Fruit fly (Drosophila melanogaster) whole organism, prepupa: Measurements from ENCODE around the gene unc-119.

Source experiments
- Blimp-1 ChIP-seq: fragments of 200-800 bp; sonication (Bioruptor generic); optimal IDR thresholded peaks from 3 replicates; lab custom pipeline; 2017; ENCODE audit warnings: missing biosample characterization, missing genetic modification characterization, mild to moderate bottlenecking, moderate library complexity, missing genetic modification reagents
- CG10631 ChIP-seq: fragments of 200-800 bp; sonication (Bioruptor generic); optimal IDR thresholded peaks from 2 replicates; lab custom pipeline; 2016; ENCODE audit warnings: missing biosample characterization, missing genetic modification characterization
- CG11294 ChIP-seq: fragments of 200-800 bp; sonication (Bioruptor generic); IDR thresholded peaks from 2 replicates; pipeline ENCODE4 v1.3.6; 2022; ENCODE audit warnings: missing biosample characterization, missing genetic modification characterization
- CG11762 ChIP-seq: fragments of 200-800 bp; sonication (Bioruptor generic); optimal IDR thresholded peaks from 3 replicates; lab custom pipeline; 2016; ENCODE audit warnings: missing biosample characterization, missing genetic modification characterization; ENCODE audit not compliant: insufficient read depth
- CG11902 ChIP-seq: fragments of 200-800 bp; sonication (Bioruptor generic); optimal IDR thresholded peaks from 3 replicates; lab custom pipeline; 2016; ENCODE audit warnings: missing biosample characterization, missing genetic modification characterization
- CG15336 ChIP-seq: fragments of 200-800 bp; sonication (Bioruptor generic); IDR thresholded peaks from 2 replicates; pipeline ENCODE4 v1.3.6; 2022; ENCODE audit warnings: missing biosample characterization, missing genetic modification characterization
- CG1621 ChIP-seq: fragments of 200-800 bp; sonication (Bioruptor generic); optimal IDR thresholded peaks from 3 replicates; lab custom pipeline; 2018; ENCODE audit warnings: missing biosample characterization, mild to moderate bottlenecking, missing genetic modification characterization
- CG16779 ChIP-seq: fragments of 200-800 bp; sonication (Bioruptor generic); optimal IDR thresholded peaks from 3 replicates; lab custom pipeline; 2017; ENCODE audit warnings: missing biosample characterization, mild to moderate bottlenecking, missing genetic modification characterization
- CG3032 ChIP-seq: fragments of 200-800 bp; optimal IDR thresholded peaks from 2 replicates; lab custom pipeline; 2019; ENCODE audit warnings: missing biosample characterization, mild to moderate bottlenecking, missing genetic modification characterization, moderate library complexity
- CG31627 ChIP-seq: fragments of 200-800 bp; sonication (Bioruptor generic); optimal IDR thresholded peaks from 3 replicates; lab custom pipeline; 2016; ENCODE audit warnings: missing biosample characterization, missing genetic modification characterization
- CG34406 ChIP-seq: fragments of 200-800 bp; sonication (Bioruptor generic); optimal IDR thresholded peaks from 3 replicates; lab custom pipeline; 2016; ENCODE audit warnings: missing biosample characterization, missing genetic modification characterization
- CG3919 ChIP-seq: fragments of 200-800 bp; sonication (Bioruptor generic); optimal IDR thresholded peaks from 3 replicates; lab custom pipeline; 2016; ENCODE audit warnings: missing biosample characterization, missing genetic modification characterization
- CG4318 ChIP-seq: fragments of 200-800 bp; sonication (Bioruptor generic); optimal IDR thresholded peaks from 3 replicates; lab custom pipeline; 2017; ENCODE audit warnings: missing biosample characterization, mild to moderate bottlenecking, missing genetic modification characterization
- CG6163 ChIP-seq: fragments of 200-800 bp; sonication (Bioruptor generic); IDR thresholded peaks from 3 replicates; pipeline ENCODE4 v1.3.6; 2022; ENCODE audit warnings: missing biosample characterization, missing genetic modification characterization
- CG6276 ChIP-seq: fragments of 200-800 bp; sonication (Bioruptor generic); optimal IDR thresholded peaks from 2 replicates; lab custom pipeline; 2017; ENCODE audit warnings: missing biosample characterization, mild to moderate bottlenecking, missing genetic modification characterization
- CG6792 ChIP-seq: fragments of 200-800 bp; sonication (Bioruptor generic); optimal IDR thresholded peaks from 3 replicates; lab custom pipeline; 2016; ENCODE audit warnings: missing biosample characterization, missing genetic modification characterization
- CG6808 ChIP-seq: fragments of 200-800 bp; sonication (Bioruptor generic); optimal IDR thresholded peaks from 3 replicates; lab custom pipeline; 2017; ENCODE audit warnings: missing biosample characterization, missing genetic modification characterization, mild to moderate bottlenecking, moderate library complexity, missing genetic modification reagents
- CG6854 ChIP-seq: fragments of 200-800 bp; sonication (Bioruptor generic); optimal IDR thresholded peaks from 2 replicates; lab custom pipeline; 2017; ENCODE audit warnings: missing biosample characterization, mild to moderate bottlenecking, missing genetic modification characterization
- CG7368 ChIP-seq: fragments of 200-800 bp; sonication (Bioruptor generic); optimal IDR thresholded peaks from 3 replicates; lab custom pipeline; 2016; ENCODE audit warnings: missing biosample characterization, missing genetic modification characterization
- CG8119 ChIP-seq: fragments of 200-800 bp; sonication (Bioruptor generic); IDR thresholded peaks from 3 replicates; pipeline ENCODE4 v1.3.6; 2022; ENCODE audit warnings: missing biosample characterization, missing genetic modification characterization
- CG8319 ChIP-seq: fragments of 200-800 bp; sonication (Bioruptor generic); optimal IDR thresholded peaks from 3 replicates; lab custom pipeline; 2016; ENCODE audit warnings: missing biosample characterization, missing genetic modification characterization
- CG8632 ChIP-seq: fragments of 200-800 bp; sonication (Bioruptor generic); optimal IDR thresholded peaks from 3 replicates; lab custom pipeline; 2016; ENCODE audit warnings: missing biosample characterization, missing genetic modification characterization
- CG9139 ChIP-seq: fragments of 200-800 bp; sonication (Bioruptor generic); optimal IDR thresholded peaks from 3 replicates; lab custom pipeline; 2017; ENCODE audit warnings: missing biosample characterization, mild to moderate bottlenecking, missing genetic modification characterization
- Eip75B ChIP-seq: fragments of 200-800 bp; sonication (Bioruptor generic); optimal IDR thresholded peaks from 3 replicates; lab custom pipeline; 2016; ENCODE audit warnings: missing biosample characterization, missing genetic modification characterization
- Eip78C ChIP-seq: fragments of 200-800 bp; sonication (Bioruptor generic); peaks from one replicate; lab custom pipeline; 2016; ENCODE audit warnings: missing biosample characterization, missing genetic modification characterization
- Ets21C ChIP-seq: fragments of 200-800 bp; sonication (Bioruptor generic); optimal IDR thresholded peaks from 3 replicates; lab custom pipeline; 2016; ENCODE audit warnings: missing biosample characterization, missing genetic modification characterization
- Gug ChIP-seq: fragments of 200-800 bp; sonication (Bioruptor generic); IDR thresholded peaks from 2 replicates; pipeline ENCODE4 v1.3.6; 2022; ENCODE audit warnings: missing biosample characterization, missing genetic modification characterization
- Hr38 ChIP-seq: sonication (Bioruptor generic); optimal IDR thresholded peaks from 2 replicates; lab custom pipeline; 2016; ENCODE audit warnings: missing biosample characterization, missing genetic modification characterization
- Hr4 ChIP-seq: fragments of 200-800 bp; sonication (Bioruptor generic); optimal IDR thresholded peaks from 3 replicates; lab custom pipeline; 2016; ENCODE audit warnings: missing biosample characterization, missing genetic modification characterization
- Lpt ChIP-seq: fragments of 200-800 bp; sonication (Bioruptor generic); optimal IDR thresholded peaks from 3 replicates; lab custom pipeline; 2016; ENCODE audit warnings: missing biosample characterization, missing genetic modification characterization
- OdsH ChIP-seq: fragments of 200-800 bp; sonication (Bioruptor generic); optimal IDR thresholded peaks from 3 replicates; lab custom pipeline; 2016; ENCODE audit warnings: missing biosample characterization, missing genetic modification characterization
- Smox ChIP-seq: fragments of 200-800 bp; sonication (Bioruptor generic); optimal IDR thresholded peaks from 3 replicates; lab custom pipeline; 2016; ENCODE audit warnings: missing biosample characterization, missing genetic modification characterization
- Sox102F ChIP-seq: fragments of 200-800 bp; sonication (Bioruptor generic); optimal IDR thresholded peaks from 2 replicates; lab custom pipeline; 2016; ENCODE audit warnings: missing biosample characterization, mild to moderate bottlenecking, missing genetic modification characterization
- Sox14 ChIP-seq: fragments of 200-800 bp; sonication (Bioruptor generic); optimal IDR thresholded peaks from 3 replicates; lab custom pipeline; 2016; ENCODE audit warnings: missing biosample characterization, missing genetic modification characterization
- Sox15 ChIP-seq: fragments of 200-800 bp; sonication (Bioruptor generic); optimal IDR thresholded peaks from 3 replicates; lab custom pipeline; 2016; ENCODE audit warnings: missing biosample characterization, missing genetic modification characterization
- achi ChIP-seq: fragments of 200-800 bp; sonication (Bioruptor generic); optimal IDR thresholded peaks from 3 replicates; lab custom pipeline; 2016; ENCODE audit warnings: missing biosample characterization, missing genetic modification characterization
- acj6 ChIP-seq: fragments of 200-800 bp; sonication (Bioruptor generic); optimal IDR thresholded peaks from 3 replicates; lab custom pipeline; 2016; ENCODE audit warnings: missing biosample characterization, missing genetic modification characterization
- cyc ChIP-seq: fragments of 200-800 bp; sonication (Bioruptor generic); optimal IDR thresholded peaks from 3 replicates; lab custom pipeline; 2016; ENCODE audit warnings: missing biosample characterization, missing genetic modification characterization
- dac ChIP-seq: fragments of 200-800 bp; sonication (Bioruptor generic); optimal IDR thresholded peaks from 2 replicates; lab custom pipeline; 2017; ENCODE audit warnings: missing biosample characterization, mild to moderate bottlenecking, missing genetic modification characterization
- dsx ChIP-seq: fragments of 200-800 bp; optimal IDR thresholded peaks from 3 replicates; lab custom pipeline; 2019; ENCODE audit warnings: missing biosample characterization, mild to moderate bottlenecking, missing genetic modification characterization, moderate library complexity; ENCODE audit not compliant: poor library complexity, severe bottlenecking
- eg ChIP-seq: fragments of 200-800 bp; sonication (Bioruptor generic); IDR thresholded peaks from 3 replicates; pipeline ENCODE4 v1.3.6; 2022; ENCODE audit warnings: missing biosample characterization, missing genetic modification characterization
- esn ChIP-seq: fragments of 200-800 bp; sonication (Bioruptor generic); optimal IDR thresholded peaks from 2 replicates; lab custom pipeline; 2016; ENCODE audit warnings: missing biosample characterization, mild to moderate bottlenecking, missing genetic modification characterization, moderate library complexity
- fd59A ChIP-seq: fragments of 200-800 bp; sonication (Bioruptor generic); optimal IDR thresholded peaks from 2 replicates; lab custom pipeline; 2017; ENCODE audit warnings: missing biosample characterization, mild to moderate bottlenecking, missing genetic modification characterization, missing genetic modification reagents
- fd85E ChIP-seq: fragments of 200-800 bp; sonication (Bioruptor generic); optimal IDR thresholded peaks from 3 replicates; lab custom pipeline; 2016; ENCODE audit warnings: missing biosample characterization, missing genetic modification characterization
- fkh ChIP-seq: fragments of 200-800 bp; sonication (Bioruptor generic); optimal IDR thresholded peaks from 3 replicates; lab custom pipeline; 2017; ENCODE audit warnings: missing biosample characterization, mild to moderate bottlenecking, missing genetic modification characterization, moderate library complexity
- lz ChIP-seq: fragments of 200-800 bp; sonication (Bioruptor generic); optimal IDR thresholded peaks from 3 replicates; lab custom pipeline; 2016; ENCODE audit warnings: missing biosample characterization, missing genetic modification characterization
- net ChIP-seq: fragments of 200-800 bp; sonication (Bioruptor generic); optimal IDR thresholded peaks from 3 replicates; lab custom pipeline; 2016; ENCODE audit warnings: missing biosample characterization, missing genetic modification characterization
- salr ChIP-seq, 2 experiments: fragments of 200-800 bp; sonication (Bioruptor generic); optimal IDR thresholded peaks; 3 replicates each; lab custom pipeline; 2016 to 2018; ENCODE audit warnings: missing biosample characterization in 2 of 2, missing genetic modification characterization in 2 of 2, mild to moderate bottlenecking in 1 of 2
- ss ChIP-seq, 2 experiments: fragments of 200-800 bp; sonication (Bioruptor generic); optimal IDR thresholded peaks; 2 replicates in 1 of 2; 3 replicates in 1 of 2; lab custom pipeline; 2017 to 2018; ENCODE audit warnings: mild to moderate bottlenecking in 2 of 2, missing biosample characterization in 2 of 2, missing genetic modification characterization in 2 of 2, moderate library complexity in 1 of 2
- svp ChIP-seq: fragments of 200-800 bp; sonication (Bioruptor generic); peaks from one replicate; lab custom pipeline; 2016; ENCODE audit warnings: missing biosample characterization, missing genetic modification characterization
- topi ChIP-seq: fragments of 200-800 bp; sonication (Bioruptor generic); optimal IDR thresholded peaks from 3 replicates; lab custom pipeline; 2016; ENCODE audit warnings: missing biosample characterization, missing genetic modification characterization

Gene unc-119

DNA sequence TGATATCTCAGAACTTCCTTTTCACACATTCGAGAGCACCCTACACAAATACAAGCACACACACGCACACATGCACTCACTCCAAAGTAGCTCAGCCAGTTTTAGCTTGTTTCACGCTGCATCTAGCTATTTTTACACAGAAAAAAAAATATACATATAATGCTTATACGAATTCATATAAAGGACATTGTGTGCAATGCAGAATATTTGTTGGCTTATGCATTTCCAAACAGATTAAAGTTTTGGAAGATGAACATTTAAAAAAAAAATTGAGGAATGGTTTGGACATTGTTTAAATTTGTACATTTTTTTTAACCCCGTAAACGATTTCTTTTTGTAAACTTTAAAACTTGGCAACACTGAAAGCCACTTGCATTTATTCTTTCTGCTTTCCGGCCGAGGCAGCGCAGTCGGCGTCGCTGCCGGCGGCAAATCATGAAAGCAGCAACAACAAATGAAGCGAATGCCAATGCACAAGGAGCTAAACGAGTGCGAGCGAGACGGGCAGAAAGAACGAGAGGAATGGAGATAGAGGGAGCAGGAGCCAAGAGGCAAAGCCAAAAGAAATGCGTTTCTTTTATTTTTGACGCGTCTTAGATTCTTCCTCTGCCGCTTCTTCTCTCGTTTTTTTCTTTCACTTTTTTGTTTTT, 28.1 kb upstream of the unc-119 start:
- TF ChIP-seq CG6276 (GFP tag; lab: Kevin White, UChicago) (peak; percentile 63), CG8119 (GFP tag; lab: Robert Waterston, UW) (peak; percentile 77; the same call in 2 of the 3 replicates), CG8319 (peak; percentile 71), Eip75B (peak; percentile 87), CG6808 (GFP tag; lab: Kevin White, UChicago) (peak; percentile 85), CG11762 (GFP tag; lab: Kevin White, UChicago) (peak; percentile 67), CG11902 (GFP tag; lab: Kevin White, UChicago) (peak; percentile 64), CG6792 (GFP tag; lab: Kevin White, UChicago) (peak; percentile 87), dac (GFP tag; lab: Kevin White, UChicago) (peak; percentile 50), net (GFP tag; lab: Kevin White, UChicago) (peak; percentile 79), CG6854 (GFP tag; lab: Kevin White, UChicago) (no peak), topi (GFP tag; lab: Kevin White, UChicago) (peak; percentile 93), Lpt (GFP tag; lab: Kevin White, UChicago) (peak; percentile 59), svp (GFP tag; lab: Kevin White, UChicago) (peak; percentile 89), Gug (GFP tag; lab: Robert Waterston, UW) (peak; percentile 67), esn (peak; percentile 90), CG3032 (tag; lab: Kevin White, UChicago) (peak; percentile 86), Sox102F (GFP tag; lab: Kevin White, UChicago) (peak; percentile 90), Sox15 (GFP tag; lab: Kevin White, UChicago) (peak; percentile 76), achi (GFP tag; lab: Kevin White, UChicago) (peak; percentile 85), fd59A (peak; percentile 82), fd85E (GFP tag; lab: Kevin White, UChicago) (no peak), lz (GFP tag; lab: Kevin White, UChicago) (peak; percentile 90), Hr4 (GFP tag; lab: Kevin White, UChicago) (peak; percentile 86), CG4318 (GFP tag; lab: Kevin White, UChicago) (peak; percentile 83), acj6 (peak; percentile 88), Hr38 (GFP tag; lab: Kevin White, UChicago) (no peak), CG11294 (GFP tag; lab: Robert Waterston, UW) (peak; percentile 30; the same call in 1 of the 2 replicates), CG7368 (GFP tag; lab: Kevin White, UChicago) (peak; percentile 71), OdsH (peak; percentile 88), ss (GFP tag; optimal IDR thresholded peaks at IDR 0.05; lab: Kevin White, UChicago) (peak; percentile 55 to 74), Ets21C (GFP tag; lab: Kevin White, UChicago) (peak; percentile 75), CG15336 (peak; percentile 84), CG31627 (GFP tag; lab: Kevin White, UChicago) (peak; percentile 89), salr (GFP tag; optimal IDR thresholded peaks at IDR 0.05; lab: Kevin White, UChicago) (peak; percentile 76 to 88), CG6163 (GFP tag; lab: Robert Waterston, UW) (peak; percentile 70), Eip78C (peak; percentile 95), CG3919 (GFP tag; lab: Kevin White, UChicago) (peak; percentile 87), eg (GFP tag; lab: Robert Waterston, UW) (peak; percentile 66), CG9139 (GFP tag; lab: Kevin White, UChicago) (peak; percentile 75), CG34406 (peak; percentile 81), dsx (GFP tag; lab: Kevin White, UChicago) (peak; percentile 55), CG8632 (GFP tag; lab: Kevin White, UChicago) (peak; percentile 79), Smox (GFP tag; lab: Kevin White, UChicago) (peak; percentile 90), Sox14 (GFP tag; lab: Kevin White, UChicago) (peak; percentile 90), CG1621 (peak; percentile 74), Blimp-1 (GFP tag; lab: Kevin White, UChicago) (peak; percentile 37), fkh (no peak), CG10631 (GFP tag; lab: Kevin White, UChicago) (peak; percentile 90), cyc (peak; percentile 86), CG16779 (tag; lab: Kevin White, UChicago) (peak; percentile 62)
